Worm (Caenorhabditis elegans) whole organism, L3 larva: Measurements from ENCODE around the gene E04F6.15.

Source experiments
- elt-3 ChIP-seq, 3 experiments: fragments of 150-350 bp in 1 of 3; sonication (generic microtip) in 2 of 3; optimal IDR thresholded peaks; 2 replicates in 2 of 3; 4 replicates in 1 of 3; lab custom pipeline; 2014 to 2017; ENCODE audit warnings: missing biosample characterization in 3 of 3, missing genetic modification characterization in 3 of 3
- nhr-12 ChIP-seq: fragments of 150-350 bp; optimal IDR thresholded peaks from 2 replicates; lab custom pipeline; 2014; ENCODE audit warnings: missing biosample characterization, missing genetic modification characterization

- TF ChIP-seq nhr-12 (tag; lab: Kevin White, UChicago) = no peak
- TF ChIP-seq elt-3 (tag; optimal IDR thresholded peaks at IDR 0.05; lab: Kevin White, UChicago) = no peak
Measured at ce11 chrII:7165749-7166148, 44.3 kb downstream of the E04F6.15 start, which contains the start of gene mfsd-13.2.
